Worm (Caenorhabditis elegans) whole organism, dauer: ENCODE data around the gene T13C5.3.

Experiments used
- unc-62 ChIP-seq: sonication (generic microtip); optimal IDR thresholded peaks from 2 replicates; lab custom pipeline; 2017; ENCODE audit warnings: missing biosample characterization, missing genetic modification reagents, missing genetic modification characterization

The T13C5.3 gene

DNA sequence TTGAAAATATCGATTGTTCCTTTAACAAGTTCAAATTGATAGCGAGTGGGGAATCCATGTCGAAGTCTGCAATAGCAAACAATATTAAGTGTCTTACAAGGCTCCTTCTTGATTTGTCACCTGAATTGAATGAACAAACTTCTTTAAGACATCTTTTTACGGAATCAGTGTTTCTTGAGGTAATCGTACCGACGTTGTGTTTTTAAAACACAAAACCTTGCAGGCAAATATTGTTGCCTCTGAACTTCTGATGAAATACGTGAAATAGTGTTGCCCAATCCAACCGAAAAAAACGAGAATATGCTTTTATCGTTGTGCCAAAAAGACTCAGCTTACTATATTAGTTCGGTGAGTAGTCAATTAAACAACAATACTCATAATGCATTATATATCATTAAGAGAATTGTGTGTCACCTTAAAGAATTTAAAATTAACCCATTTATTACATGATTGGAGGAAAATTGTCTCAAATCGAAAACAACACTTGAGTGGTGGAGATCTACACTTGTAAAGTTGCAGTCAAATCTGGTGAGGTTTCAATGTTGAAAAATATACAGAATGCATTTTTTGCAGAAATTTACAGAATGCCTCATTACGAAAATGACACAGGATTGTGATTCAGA, at the start of gene T13C5.3, which contains the start of gene T25B2.4:
Gene T13C5.3, plus strand, starts transcription at position 573 of the 623 bp plus-strand sequence.
Gene T25B2.4, plus strand, starts transcription at position 301 of the 623 bp plus-strand sequence.
- no peak for TF ChIP-seq unc-62 (GFP tag; lab: Kevin White, UChicago)

DNA sequence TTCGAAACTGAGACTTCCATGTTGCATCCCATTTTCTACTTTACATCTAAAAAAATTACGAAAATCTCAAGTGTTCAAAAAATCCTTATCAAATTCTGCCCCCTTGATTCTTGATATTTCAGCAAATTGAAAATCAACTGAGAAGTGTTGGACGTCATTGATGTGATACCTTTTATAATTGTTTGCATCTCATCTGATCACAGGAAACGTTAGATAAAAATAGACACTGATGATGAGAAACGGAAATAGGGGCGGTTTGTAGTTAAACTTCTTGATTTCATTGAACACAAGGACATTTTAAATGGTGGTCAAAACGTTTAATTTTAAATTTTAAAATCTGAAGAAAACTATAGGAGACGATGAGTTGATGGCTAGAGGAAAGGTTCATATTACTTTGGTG, 49.5 kb upstream of the T13C5.3 start:
- no peak for TF ChIP-seq unc-62 (GFP tag; lab: Kevin White, UChicago)

DNA sequence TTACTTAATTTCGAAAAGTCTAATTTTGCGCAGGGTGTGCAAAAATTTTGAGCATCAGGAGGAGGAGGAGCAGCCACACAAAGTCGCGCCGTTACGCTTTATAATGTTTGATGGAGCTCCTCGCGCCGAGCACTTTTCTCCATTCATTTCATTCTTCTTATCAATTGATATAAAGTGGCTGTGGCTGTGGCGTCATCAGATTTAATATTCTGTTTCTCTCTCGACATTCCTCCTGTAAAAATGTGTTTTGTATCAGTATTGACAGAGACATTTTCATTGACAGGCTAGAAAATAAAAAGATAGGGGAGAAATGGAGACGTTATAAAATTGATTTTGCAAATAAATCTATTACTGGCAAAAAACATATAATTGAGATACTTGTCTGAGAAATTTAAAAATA, 49.0 kb upstream of the T13C5.3 start:
- no peak for TF ChIP-seq unc-62 (GFP tag; lab: Kevin White, UChicago)

DNA sequence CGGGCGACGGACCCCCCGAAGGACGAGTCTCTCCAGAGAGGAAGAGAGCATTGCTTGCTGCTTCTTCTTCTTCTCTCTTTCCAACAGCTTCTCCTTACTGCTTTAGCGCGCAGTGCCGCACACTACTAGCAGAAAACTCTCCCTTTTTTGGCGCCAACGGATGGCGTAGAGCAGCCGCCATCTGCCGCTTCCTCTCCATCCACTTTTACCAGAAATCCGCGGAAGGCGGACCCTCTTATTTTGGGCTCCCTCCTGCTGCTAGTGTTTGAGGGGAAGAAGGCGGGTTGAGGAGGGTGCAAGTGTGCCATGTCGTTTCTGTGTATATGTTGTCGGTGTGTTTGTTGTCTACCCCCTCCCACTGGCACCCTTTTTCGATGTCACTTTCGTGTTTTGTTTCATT, 43.9 kb upstream of the T13C5.3 start:
- no peak for TF ChIP-seq unc-62 (GFP tag; lab: Kevin White, UChicago)

DNA sequence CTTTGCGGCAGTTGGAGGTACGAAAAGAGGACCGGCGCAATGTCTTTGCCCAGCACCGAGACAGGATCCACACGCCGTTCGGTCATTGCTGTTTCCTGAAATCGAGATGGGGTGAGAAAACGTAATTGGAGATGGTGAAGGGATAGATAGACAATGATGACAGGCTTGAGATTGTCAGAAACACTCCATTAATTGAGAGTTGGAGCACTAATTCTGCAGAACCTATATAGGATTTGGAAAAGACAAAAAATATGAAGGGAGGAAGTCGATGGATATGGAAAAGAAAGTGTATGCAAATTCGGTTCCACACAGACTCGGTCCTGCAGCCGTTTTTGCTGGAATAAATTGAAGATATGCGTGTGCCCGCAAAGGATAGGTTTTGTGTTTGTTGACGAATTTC, 40.1 kb upstream of the T13C5.3 start, which contains the start of gene Y72A10A.1:
Gene Y72A10A.1, minus strand, starts transcription at position 101 of the 400 bp plus-strand sequence.
- no peak for TF ChIP-seq unc-62 (GFP tag; lab: Kevin White, UChicago)

DNA sequence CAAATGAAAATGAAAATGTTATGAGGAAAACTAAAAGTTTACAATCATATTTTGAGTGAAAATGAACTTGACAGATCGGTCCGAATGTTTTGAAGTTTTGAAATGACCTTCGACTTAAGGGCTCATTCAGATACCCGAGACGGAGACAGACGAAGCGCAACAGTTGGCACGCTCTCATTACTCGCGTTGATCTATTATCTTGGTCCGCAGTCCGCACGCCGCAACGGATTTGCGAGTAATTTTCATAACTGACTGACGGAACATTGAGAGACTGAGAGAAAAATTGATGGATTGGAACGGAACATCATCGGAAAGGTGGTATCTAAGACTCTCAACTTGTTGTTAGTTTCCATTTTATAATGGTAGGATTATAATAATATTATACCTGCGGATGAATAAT, 32.4 kb upstream of the T13C5.3 start:
- TF ChIP-seq unc-62 (GFP tag; lab: Kevin White, UChicago): no peak

DNA sequence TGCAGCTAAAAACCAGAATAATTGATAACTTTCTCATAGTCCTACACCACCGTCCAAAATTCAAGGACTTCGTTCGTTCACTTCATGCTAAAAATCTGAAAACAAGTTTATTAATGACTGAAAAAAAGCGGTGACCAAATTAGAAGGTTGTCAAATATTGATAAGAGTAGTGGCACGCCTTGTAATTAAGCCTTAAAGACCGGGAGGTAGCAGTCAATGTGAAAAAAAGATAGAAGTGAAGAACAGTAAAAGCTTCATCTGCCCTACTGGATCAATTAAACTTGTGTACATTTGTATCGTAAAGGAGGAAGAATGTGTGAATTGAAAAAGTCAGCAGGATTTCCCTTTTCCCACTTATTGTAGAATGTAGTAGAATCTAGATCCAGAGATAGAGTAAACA, 27.9 kb upstream of the T13C5.3 start, which contains the start of gene tag-275:
Gene tag-275, minus strand, starts transcription at position 101 of the 400 bp plus-strand sequence.
- TF ChIP-seq unc-62 (GFP tag; lab: Kevin White, UChicago): no peak

DNA sequence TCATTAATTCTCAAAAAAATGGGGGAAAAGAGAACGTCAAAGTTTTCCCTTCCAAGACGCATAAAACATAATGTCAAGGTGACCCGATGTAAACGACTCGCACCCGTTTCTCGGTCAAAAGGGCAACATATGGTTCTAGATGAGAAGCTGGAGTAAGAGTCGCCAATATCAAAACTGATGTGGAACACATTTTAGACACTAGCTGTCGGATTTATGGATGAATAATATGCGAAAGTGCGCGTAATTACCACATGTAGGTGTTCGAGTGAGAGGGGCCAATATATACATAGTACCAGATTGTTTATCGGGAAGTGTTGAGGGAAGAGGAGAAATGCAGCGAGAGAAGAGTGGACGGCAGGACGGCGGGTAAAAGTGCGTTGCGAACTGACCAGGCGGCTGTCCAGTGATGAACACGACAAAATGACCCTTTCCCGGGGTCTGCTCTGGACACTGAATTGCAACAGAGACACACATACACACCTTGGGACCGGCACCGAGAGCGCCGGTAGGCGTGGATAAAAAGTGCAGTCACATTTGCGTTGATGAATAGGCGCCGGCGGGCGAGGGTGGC, 27.3 kb upstream of the T13C5.3 start:
- no peak for TF ChIP-seq unc-62 (GFP tag; lab: Kevin White, UChicago)

DNA sequence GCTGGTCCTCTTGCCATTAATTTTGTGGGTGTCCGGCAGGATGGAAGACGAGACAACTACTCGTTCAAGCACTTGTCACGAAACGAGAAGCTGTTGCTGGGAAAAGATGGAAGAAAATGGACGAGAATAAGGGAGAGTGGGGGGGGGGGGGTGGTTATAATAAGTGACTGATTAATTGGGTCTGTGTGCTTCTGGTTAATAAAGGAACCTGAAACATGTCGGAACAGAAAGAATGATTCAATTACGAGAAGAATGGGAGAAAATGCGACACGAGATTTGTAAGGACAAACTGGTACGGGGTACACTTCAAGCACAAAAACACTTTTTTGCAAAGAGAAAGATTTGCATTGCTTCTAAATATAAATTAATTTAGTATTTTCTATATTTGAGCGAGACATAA, 22.9 kb upstream of the T13C5.3 start:
- TF ChIP-seq unc-62 (GFP tag; lab: Kevin White, UChicago): no peak

DNA sequence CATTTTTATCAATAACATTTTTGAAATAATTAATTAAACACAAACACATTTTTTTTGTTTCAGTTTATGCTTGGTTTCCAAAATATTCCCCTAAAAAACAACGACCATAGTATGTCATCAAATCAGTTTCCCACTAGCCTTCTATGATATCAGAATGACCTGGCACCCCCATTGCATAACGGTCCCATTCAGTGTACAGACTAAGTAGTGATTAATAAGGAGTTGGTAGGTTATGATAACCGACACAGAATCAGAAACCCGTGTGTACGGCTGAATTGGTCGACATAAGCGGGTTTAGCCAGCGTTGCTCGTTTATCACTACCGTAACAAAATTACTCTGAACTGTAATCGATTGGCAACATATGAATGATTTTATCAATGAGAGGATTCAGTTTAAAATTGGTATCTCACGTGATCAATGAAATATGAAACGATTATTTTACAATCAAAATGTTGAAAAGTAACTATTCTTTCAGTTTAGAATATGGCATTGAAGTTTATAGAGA, 20.9 kb upstream of the T13C5.3 start:
- TF ChIP-seq unc-62 (GFP tag; lab: Kevin White, UChicago): no peak

DNA sequence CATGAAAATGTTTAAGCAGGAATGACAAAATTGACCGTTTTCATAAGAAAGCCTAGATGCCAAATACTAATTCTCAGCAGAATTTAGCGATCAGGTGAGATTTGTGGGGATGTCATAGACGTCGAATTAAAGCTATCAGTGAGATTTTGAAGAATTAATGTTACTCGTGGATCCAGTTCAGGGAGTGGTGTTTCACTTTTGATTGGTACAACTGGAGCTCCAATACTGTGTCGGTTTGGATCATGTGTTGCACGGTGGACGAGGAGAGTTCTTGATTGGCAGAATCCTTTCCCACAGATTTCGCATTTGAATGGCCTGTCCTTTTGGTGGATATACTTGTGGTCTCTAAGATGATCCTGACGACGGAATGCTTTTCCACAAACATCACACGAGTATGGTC, 18.8 kb upstream of the T13C5.3 start:
- no peak for TF ChIP-seq unc-62 (GFP tag; lab: Kevin White, UChicago)

DNA sequence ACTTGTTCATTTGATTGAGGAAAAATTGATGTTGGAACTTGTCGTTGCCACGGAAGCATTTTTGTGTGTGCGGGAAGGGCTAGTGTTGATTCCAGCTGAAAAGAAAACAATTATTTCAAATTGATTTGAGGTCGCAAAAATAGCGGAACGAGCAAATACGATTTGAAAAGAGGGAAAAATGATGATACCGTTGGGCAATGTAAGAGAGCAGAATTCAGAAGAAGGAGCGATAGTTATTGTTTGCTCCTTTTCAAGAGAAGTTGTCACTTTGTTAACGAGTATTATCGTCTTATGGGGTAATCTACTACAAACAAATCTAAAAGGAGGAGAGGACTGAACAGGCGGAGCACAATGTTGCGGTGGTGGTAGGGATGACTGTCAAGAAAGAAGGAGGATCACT, 17.9 kb upstream of the T13C5.3 start, which contains the start of gene odd-2:
Gene odd-2, minus strand, starts transcription at position 101 of the 400 bp plus-strand sequence.
- no peak for TF ChIP-seq unc-62 (GFP tag; lab: Kevin White, UChicago)

DNA sequence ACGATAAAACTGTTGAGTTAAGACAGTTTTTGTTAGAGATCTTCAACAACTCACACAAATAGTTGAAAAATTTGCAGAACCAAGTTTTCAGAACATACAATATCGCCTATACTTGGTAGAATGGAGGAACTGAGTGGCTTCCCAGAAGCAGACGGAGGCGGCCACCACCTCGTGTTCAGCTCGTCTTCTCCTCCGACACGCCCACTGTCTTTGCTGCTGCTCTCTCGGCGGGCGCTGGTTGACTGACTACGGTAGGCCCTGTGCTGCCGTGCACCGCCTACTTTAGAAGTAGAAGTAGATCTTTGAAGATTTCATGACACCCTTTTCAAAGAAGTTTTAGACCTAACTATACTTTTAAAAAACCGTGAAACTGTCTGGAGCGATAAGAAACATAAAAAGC, 16.3 kb upstream of the T13C5.3 start:
- TF ChIP-seq unc-62 (GFP tag; lab: Kevin White, UChicago): no peak

DNA sequence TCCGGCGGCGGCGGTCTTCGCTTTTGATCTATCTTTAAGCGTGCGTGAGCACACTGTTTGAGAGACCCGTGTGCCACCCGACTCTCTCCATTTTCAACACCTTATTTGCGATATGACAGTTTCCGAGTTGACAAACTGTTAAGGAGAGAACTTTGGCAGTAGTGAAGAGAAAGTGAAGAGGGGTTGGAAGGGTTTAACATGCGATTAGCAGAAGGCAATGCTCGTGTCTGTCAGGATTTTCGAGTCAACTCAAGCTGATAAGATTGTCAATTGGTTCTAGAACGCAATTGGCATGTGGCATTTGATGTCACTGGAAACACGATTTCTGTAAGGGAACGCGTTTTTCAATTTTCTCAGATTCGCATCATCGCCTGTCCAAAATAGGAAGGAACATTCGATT, 10.9 kb upstream of the T13C5.3 start:
- TF ChIP-seq unc-62 (GFP tag; lab: Kevin White, UChicago): no peak

DNA sequence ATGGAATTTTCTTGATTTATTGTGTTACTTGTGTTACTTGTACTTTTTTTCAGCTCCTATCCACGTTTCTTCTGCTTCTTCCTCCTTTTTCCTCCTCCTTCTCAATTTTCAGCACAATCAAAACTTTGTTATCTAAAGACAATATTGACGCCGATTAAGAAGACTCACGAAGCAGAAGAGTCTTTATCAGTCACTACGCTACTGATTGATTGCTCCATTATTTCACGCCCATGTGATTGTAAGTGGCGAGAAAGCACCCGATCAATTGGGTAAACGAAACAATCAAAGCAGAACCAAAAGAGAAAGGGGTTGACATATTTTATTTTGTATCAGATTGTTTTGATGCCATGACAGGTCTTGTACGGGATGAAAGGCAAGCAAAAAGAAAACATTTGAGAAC, 9.1 kb upstream of the T13C5.3 start, which contains the start of gene T25B2.2:
Gene T25B2.2, plus strand, starts transcription at position 392 of the 400 bp plus-strand sequence.
- TF ChIP-seq unc-62 (GFP tag; lab: Kevin White, UChicago): no peak

DNA sequence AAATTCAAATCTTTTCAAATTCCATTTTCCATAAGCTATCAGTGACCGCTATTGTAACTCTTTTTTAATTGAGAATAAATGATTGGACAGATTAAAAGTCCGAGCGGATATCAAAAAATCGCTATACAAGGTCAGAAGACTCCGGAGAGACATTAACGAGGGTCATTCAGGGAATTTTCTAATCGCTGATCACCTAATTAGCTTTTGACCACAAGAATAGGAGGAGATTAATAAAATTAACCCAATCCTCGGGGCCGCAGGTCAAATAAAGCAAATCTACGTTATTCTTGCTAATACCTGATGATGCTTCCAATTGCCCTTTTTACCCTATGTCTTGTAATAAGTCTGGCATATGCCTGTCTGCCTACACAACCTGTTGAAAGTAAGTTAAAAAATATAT, 4.7 kb upstream of the T13C5.3 start, which contains the start of gene T25B2.1:
Gene T25B2.1, plus strand, starts transcription at position 301 of the 400 bp plus-strand sequence.
- TF ChIP-seq unc-62 (GFP tag; lab: Kevin White, UChicago): no peak

DNA sequence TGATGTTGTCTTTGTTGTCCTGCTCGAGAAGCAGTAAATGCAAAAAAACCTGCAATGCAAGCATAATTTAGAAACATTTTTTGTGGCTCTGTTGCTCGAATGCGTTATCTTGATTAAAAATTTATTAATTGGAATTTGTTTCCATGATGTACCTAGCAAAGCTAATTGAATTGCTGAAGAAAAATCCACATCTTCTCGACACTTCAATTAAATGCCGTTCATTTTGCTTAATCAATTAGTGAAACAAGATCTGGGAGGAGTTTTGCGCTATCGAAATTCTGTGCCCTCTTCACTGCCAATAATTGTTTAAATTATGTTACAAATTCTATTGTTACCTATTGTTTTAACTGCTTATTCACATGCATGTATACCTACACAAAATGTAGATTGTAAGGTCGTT, 2.5 kb upstream of the T13C5.3 start, which contains the start of gene T25B2.3:
Gene T25B2.3, plus strand, starts transcription at position 301 of the 400 bp plus-strand sequence.
- TF ChIP-seq unc-62 (GFP tag; lab: Kevin White, UChicago): no peak
